Fruit fly (Drosophila melanogaster): Measurements from ENCODE around the gene sloth2.

sloth2 gene

dm6 chrX:6985182-6985851 is 25.8 kb upstream of the sloth2 start (continued):
- TF ChIP-seq CG5180 (GFP tag; optimal IDR thresholded peaks at IDR 0.05) (peak; percentile 32), CG2889 (GFP tag; IDR thresholded peaks at IDR 0.05) (no peak), ssp (GFP tag; IDR thresholded peaks at IDR 0.05) (peak; percentile 61), CG6791 (GFP tag; IDR thresholded peaks at IDR 0.05; ENCODE audit: partially characterized antibody) (peak; percentile 71; the same call in 2 of the 3 replicates), Dek (tag; optimal IDR thresholded peaks at IDR 0.05) (peak; percentile 44), CG6683 (GFP tag; optimal IDR thresholded peaks at IDR 0.05) (peak; percentile 45), Hr3 (GFP tag; optimal IDR thresholded peaks at IDR 0.05) (peak; percentile 79), Hey (tag; optimal IDR thresholded peaks at IDR 0.05) (no peak), CG32767 (GFP tag; IDR thresholded peaks at IDR 0.05) (0 out of 2 replicates have a peak, but pooled peaks have one; percentile 39), dmrt99B (tag; optimal IDR thresholded peaks at IDR 0.05) (peak; percentile 79), CoRest (tag; optimal IDR thresholded peaks at IDR 0.05) (peak; percentile 77), CG18599 (GFP tag; optimal IDR thresholded peaks at IDR 0.05) (peak; percentile 72), CG7372 (GFP tag; IDR thresholded peaks at IDR 0.05) (peak; percentile 35; the same call in 1 of the 2 replicates), CG8765 (GFP tag; IDR thresholded peaks at IDR 0.05) (peak; percentile 53; the same call in 1 of the 2 replicates), CG5953 (GFP tag; IDR thresholded peaks at IDR 0.05) (peak; percentile 36; the same call in 1 of the 2 replicates), Oli (tag; optimal IDR thresholded peaks at IDR 0.05) (peak; percentile 82), CG31224 (GFP tag; IDR thresholded peaks at IDR 0.05) (peak; percentile 54), BEAF-32 (GFP tag; optimal IDR thresholded peaks at IDR 0.05) (no peak), Hand (GFP tag; optimal IDR thresholded peaks at IDR 0.05) (peak; percentile 7), CG6654 (GFP tag; optimal IDR thresholded peaks at IDR 0.05) (peak; percentile 55), Abd-B (GFP tag; optimal IDR thresholded peaks at IDR 0.05) (peak; percentile 62), CG4328 (GFP tag; optimal IDR thresholded peaks at IDR 0.05) (no peak), sug (tag; optimal IDR thresholded peaks at IDR 0.05) (no peak), Ets97D (GFP tag; optimal IDR thresholded peaks at IDR 0.05) (peak; percentile 37), CG12942 (GFP tag; optimal IDR thresholded peaks at IDR 0.05) (peak; percentile 34), chn (GFP tag; optimal IDR thresholded peaks at IDR 0.05) (peak; percentile 86), disco-r (GFP tag; optimal IDR thresholded peaks at IDR 0.05) (peak; percentile 46), rib (GFP tag; IDR thresholded peaks at IDR 0.05) (no peak), repo (GFP tag; optimal IDR thresholded peaks at IDR 0.05) (peak; percentile 48), CG10565 (GFP tag; optimal IDR thresholded peaks at IDR 0.05) (no peak), CG3065 (GFP tag; optimal IDR thresholded peaks at IDR 0.05) (peak; percentile 37), CG2116 (GFP tag; optimal IDR thresholded peaks at IDR 0.05) (peak; percentile 22), dan (GFP tag; IDR thresholded peaks at IDR 0.05) (no peak; the same call in 1 of the 2 replicates), Sin3A (optimal IDR thresholded peaks at IDR 0.05) (no peak), Xbp1 (GFP tag; optimal IDR thresholded peaks at IDR 0.05) (peak; percentile 76), CG7556 (GFP tag; optimal IDR thresholded peaks at IDR 0.05) (peak; percentile 79), row (GFP tag; IDR thresholded peaks at IDR 0.05) (peak; percentile 90), CG31441 (GFP tag; IDR thresholded peaks at IDR 0.05) (peak; percentile 83), CrebB (tag; optimal IDR thresholded peaks at IDR 0.05) (peak; percentile 53), scrt (GFP tag; optimal IDR thresholded peaks at IDR 0.05) (peak; percentile 89), nerfin-2 (GFP tag; IDR thresholded peaks at IDR 0.05; ENCODE audit: partially characterized antibody) (peak; percentile 55; the same call in 1 of the 2 replicates), Dref (GFP tag; IDR thresholded peaks at IDR 0.05) (peak; percentile 59), bowl (GFP tag; IDR thresholded peaks at IDR 0.05) (no peak), Max (GFP tag; optimal IDR thresholded peaks at IDR 0.05) (peak; percentile 38), Stat92E (GFP tag; optimal IDR thresholded peaks at IDR 0.05) (peak in 1 of 3 experiments; percentile 76), CG1603 (tag; optimal IDR thresholded peaks at IDR 0.05) (peak; percentile 56), ap (GFP tag; IDR thresholded peaks at IDR 0.05) (0 out of 2 replicates have a peak, but pooled peaks have one; percentile 24), CG10209 (GFP tag; optimal IDR thresholded peaks at IDR 0.05) (peak; percentile 72), CG7745 (tag; optimal IDR thresholded peaks at IDR 0.05) (no peak)
